Worm (Caenorhabditis elegans) whole organism, L4/young adult: Measurements from ENCODE around the gene mpz-6.

Experiments used
- W03F9.2 ChIP-seq: fragments of 150-350 bp; optimal IDR thresholded peaks from 2 replicates; lab custom pipeline; 2014; ENCODE audit warnings: missing biosample characterization, missing genetic modification characterization
- dao-5 ChIP-seq: sonication (generic microtip); optimal IDR thresholded peaks from 2 replicates; lab custom pipeline; 2016; ENCODE audit warnings: missing genotype, missing genetic modification characterization, moderate library complexity, missing compliant biosample characterization
- him-1 ChIP-seq: sonication (generic microtip); optimal IDR thresholded peaks from 2 replicates; lab custom pipeline; 2016; ENCODE audit warnings: missing genotype, missing genetic modification reagents, missing genetic modification characterization, missing compliant biosample characterization

The mpz-6 gene

DNA sequence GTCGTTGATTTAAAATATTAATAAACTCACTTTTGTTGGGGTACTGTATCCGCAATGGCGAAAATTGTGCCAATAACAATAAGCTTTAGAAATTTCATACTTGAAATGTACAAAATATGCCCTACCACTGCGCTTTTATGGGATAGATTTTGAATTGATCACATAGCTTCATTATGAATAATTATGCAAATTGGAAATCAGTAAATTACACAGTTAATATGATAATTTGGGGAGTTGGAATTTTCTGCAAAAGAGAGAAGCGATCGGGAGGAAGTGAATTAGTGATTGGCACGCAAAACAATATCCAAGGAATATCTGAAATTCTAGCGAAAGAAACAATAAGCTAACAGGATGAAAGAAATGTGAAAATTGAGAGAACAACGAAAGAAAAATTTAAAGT is 19.2 kb upstream of the mpz-6 start, which contains the start of gene M176.10:
M176.10 (minus strand) TSS at position 101 of the 400 bp plus-strand sequence.
- TF ChIP-seq him-1 (tag; lab: Kevin White, UChicago) (no peak), dao-5 (tag; lab: Kevin White, UChicago) (no peak), W03F9.2 (no peak)

DNA sequence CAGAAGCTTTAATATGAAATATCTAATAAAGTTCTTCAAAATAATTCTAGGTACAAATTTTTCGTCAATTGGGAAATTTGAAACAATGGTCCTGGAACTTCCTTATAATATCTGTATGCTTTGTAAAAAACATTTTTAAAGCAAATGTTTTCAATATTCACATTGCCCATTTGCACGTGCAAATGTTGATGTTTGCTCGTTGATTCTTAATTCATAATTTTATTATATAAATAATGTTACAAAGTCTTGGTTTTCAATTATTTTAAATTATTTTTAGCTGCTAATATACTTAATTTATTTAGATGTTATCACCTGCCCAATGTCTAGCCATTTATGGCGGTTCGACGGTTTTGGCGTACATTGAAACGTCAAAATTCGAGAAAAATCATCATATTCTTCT is 15.0 kb upstream of the mpz-6 start, which contains the start of gene M176.11:
M176.11 (plus strand) TSS at position 301 of the 400 bp plus-strand sequence.
- TF ChIP-seq dao-5 (tag; lab: Kevin White, UChicago) (no peak), him-1 (tag; lab: Kevin White, UChicago) (no peak)

DNA sequence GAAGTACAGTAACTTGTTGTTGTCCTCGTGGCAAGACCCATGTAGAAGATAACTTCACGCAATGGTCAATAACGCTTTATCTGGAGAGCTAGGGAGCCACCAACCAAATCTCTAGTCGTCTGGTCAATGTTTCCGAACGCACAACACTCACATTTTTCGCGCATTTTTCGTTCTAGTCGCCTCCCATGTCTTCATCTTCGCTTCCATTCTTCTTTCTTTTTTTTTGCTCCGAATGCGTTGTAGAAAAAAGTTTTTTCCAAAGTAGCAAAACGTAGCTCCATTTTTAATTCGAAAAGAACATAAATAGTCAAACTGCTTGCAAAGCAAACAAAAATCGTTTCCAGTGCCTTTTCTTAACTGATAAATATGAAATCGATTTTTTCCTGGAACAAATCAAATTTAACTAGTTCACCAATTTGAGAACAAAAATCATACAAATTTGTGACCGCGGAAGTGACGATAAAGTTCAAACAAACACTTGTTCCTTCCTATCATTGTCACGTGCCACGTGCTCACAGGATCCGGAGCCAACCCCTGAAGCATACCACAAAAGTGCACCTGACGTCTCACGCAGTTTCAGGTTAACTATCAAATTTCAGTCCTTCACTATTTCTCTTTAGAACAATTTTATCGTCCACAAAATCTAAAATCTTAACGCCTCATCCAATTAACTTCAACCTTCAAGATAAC is 12.1 kb upstream of the mpz-6 start:
- TF ChIP-seq W03F9.2: no peak
- TF ChIP-seq dao-5 (tag; lab: Kevin White, UChicago): no peak
- no peak for TF ChIP-seq him-1 (tag; lab: Kevin White, UChicago)

DNA sequence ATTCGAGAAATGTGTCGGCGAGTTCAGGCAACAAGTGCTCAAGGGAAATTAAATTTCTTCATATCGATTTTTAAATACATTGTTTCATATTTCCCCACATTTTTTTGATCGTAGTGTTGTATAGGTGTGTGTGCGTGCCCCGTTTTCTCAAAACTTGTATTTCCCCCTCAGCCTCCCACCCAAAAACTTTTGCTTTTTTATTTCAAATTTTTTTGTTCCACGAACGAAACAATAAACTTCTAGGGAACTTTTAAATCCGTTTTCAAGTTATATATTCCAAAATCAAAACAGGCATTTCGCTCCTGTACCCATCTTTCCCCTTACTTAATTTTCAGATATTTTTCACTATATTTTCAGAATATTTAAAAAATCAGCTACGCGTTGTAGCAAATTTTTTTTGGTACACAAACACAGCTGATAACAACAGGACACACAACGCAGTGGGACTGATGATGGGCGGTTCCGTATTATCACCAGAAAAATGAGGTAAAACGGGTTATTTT is 11.2 kb upstream of the mpz-6 start, which contains the start of the genes M176.4 and M176.16:
M176.4 (plus strand) TSS at position 301 of the 503 bp plus-strand sequence.
M176.16 (plus strand) TSS at position 453 of the 503 bp plus-strand sequence.
- no peak for TF ChIP-seq him-1 (tag; lab: Kevin White, UChicago)
- TF ChIP-seq W03F9.2: no peak
- TF ChIP-seq dao-5 (tag; lab: Kevin White, UChicago): no peak

DNA sequence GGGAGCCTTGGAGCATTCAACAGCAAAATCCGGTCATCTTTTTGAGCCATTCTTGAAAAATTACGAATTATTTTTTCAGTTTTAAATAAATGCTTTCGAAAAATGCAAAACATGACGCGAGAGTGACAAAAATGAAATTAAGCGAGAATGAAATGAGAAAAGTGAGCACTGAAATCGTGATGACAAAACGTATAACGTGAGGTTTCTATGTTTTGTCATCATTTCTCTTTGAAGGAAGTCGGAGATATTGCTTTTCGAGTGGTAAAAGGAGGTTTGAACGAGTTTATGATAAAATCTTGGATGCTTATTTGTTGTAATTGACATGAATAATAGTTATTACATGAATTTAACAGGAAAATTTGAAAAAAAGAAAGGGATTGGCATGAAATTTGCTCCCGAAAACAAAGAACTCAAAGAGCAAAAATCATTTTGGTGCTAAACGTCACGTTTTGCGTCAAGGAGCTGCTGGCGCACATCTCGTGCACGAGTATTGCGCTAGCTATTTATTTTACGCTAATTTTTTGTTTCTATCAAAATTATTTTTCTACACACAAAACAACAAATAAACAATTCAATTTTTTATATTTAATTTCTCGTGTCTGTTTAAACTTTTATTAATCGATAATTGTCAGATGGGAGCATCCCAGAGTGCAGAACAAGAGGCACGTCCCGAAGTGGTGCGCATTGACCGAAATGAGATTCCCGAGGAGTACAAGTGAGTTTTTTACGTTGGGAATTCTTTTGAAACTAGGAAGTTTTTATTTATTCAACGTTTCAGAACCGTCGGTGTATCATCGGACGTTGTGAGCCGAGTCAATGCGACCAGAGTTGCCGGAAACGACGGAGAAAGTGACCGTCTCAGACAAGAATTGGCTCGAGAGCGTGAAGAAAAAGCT is 9.7 kb upstream of the mpz-6 start, which contains the start of the genes gss-1 and chch-3:
gss-1 (minus strand) TSS at position 51 of the 896 bp plus-strand sequence.
chch-3 (plus strand) TSS at position 633 of the 896 bp plus-strand sequence.
- TF ChIP-seq W03F9.2 (peak; percentile 81), dao-5 (tag; lab: Kevin White, UChicago) (no peak)

DNA sequence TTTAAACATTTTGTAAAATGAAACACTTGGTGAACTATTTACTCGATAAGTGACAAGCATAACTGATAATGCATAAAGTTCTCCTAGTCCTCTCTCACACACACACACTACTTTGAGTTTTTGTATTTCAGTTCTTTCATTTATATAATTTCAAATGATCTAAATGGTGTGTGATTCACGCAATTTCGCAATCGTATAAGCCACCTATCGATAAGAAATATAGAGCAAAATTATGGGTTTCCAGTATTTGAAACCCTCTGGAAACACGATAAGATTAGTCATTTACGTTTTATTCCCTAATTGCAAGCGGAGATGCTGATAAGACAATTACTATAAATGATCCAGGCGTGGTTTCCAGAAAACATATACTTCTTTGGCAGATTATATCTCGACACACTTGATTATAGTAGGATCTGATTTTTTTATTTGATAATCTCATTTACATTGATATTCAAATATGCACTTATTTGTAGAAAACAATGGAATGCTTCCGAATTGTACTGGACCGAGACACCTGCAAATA is 5.2 kb upstream of the mpz-6 start, which contains the start of gene arrd-3:
arrd-3 (plus strand) TSS at position 473 of the 523 bp plus-strand sequence.
- no peak for TF ChIP-seq W03F9.2
- TF ChIP-seq him-1 (tag; lab: Kevin White, UChicago): no peak
- no peak for TF ChIP-seq dao-5 (tag; lab: Kevin White, UChicago)

- TF ChIP-seq him-1 (tag; lab: Kevin White, UChicago): no peak
- no peak for TF ChIP-seq W03F9.2
- TF ChIP-seq dao-5 (tag; lab: Kevin White, UChicago): no peak
These were observed 4.6 kb upstream of the mpz-6 start, which contains the start of gene M176.9 for ce11 chrII:9411497-9411896. Gene M176.9 (minus strand): TSS chrII:9411597.

DNA sequence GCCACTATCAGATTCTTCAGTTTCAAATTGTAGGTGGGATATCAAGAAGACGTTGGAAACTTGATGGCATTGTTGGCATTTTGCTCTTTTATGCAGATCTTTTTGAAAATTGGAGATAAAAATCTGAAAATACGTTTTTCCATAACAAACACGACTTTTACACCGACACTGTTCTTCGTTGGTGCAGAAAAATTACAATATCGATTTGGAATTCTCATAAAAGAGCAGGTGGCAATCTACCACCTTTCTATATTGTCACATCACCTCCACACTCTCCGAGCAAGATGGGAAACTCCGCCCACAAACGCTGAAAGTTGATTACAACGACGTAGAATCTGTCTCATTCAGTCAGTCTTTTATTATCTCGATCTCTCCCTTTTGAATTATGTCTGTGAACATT is 549 bp upstream of the mpz-6 start, which contains the start of gene arrd-2:
arrd-2 (plus strand) TSS at position 301 of the 400 bp plus-strand sequence.
- TF ChIP-seq W03F9.2 (no peak), him-1 (tag; lab: Kevin White, UChicago) (no peak), dao-5 (tag; lab: Kevin White, UChicago) (no peak)

ce11 chrII:9403846-9404245 is 3.1 kb downstream of the mpz-6 start, which contains the start of gene Y51B9A.5:
Gene Y51B9A.5 (plus strand): TSS chrII:9404146.
- TF ChIP-seq him-1 (tag; lab: Kevin White, UChicago) (no peak), W03F9.2 (no peak), dao-5 (tag; lab: Kevin White, UChicago) (no peak)

DNA sequence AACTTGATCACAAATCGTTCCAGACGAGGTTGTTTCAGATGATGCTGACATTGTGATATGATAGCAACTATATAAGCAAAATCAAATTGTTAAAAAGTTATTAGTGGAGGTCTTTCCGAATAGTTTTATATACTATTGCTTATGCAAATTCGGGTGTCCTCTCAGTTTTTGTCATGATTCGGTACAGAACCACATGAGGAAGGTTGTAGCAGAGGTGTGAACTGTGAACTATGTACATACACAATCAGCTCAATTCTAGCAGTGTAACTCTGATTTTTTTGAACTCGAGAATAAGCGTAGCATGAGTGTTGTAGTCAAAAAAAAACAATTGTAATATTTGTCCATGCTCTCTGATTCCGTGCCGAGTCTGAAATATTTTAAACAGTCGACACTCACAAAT is 3.8 kb downstream of the mpz-6 start, which contains the start of gene Y51B9A.6:
Y51B9A.6 (minus strand) TSS at position 101 of the 400 bp plus-strand sequence.
- TF ChIP-seq him-1 (tag; lab: Kevin White, UChicago): no peak
- no peak for TF ChIP-seq dao-5 (tag; lab: Kevin White, UChicago)
- TF ChIP-seq W03F9.2: no peak

- TF ChIP-seq dao-5 (tag; lab: Kevin White, UChicago): no peak
These were observed 7.2 kb downstream of the mpz-6 start, which contains the start of gene Y51B9A.7 for ce11 chrII:9399746-9400145. Gene Y51B9A.7 (plus strand): TSS chrII:9400046.

- TF ChIP-seq him-1 (tag; lab: Kevin White, UChicago) (no peak), dao-5 (tag; lab: Kevin White, UChicago) (no peak), W03F9.2 (no peak)
These were observed 8.5 kb downstream of the mpz-6 start, which contains the start of the genes Y51B9A.14 and Y51B9A.8 for ce11 chrII:9398370-9398901. Gene Y51B9A.14 (minus strand): TSS chrII:9398470. Gene Y51B9A.8 (plus strand): TSS chrII:9398851.
